Fruit fly (Drosophila melanogaster): ENCODE measurements around the gene Ifrd1.

DNA sequence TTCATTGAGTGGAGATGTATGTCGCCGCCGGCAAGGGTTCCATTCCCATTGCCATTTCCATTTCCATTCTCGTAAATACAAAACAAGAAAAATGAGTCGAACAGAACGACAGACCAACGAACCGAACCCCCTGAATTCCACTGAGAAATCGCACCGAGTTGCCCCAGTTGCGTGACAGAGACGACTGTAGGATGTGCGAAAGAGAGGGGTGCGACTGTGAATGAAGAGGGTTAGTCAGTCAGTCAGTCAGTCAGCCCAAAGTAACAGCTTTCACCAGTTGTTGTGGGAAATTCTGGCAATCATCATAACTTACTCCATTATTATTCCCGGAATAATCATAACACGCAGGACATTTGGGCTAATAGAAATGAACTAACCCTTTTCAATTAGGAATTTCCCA lies 24.0 kb upstream of the Ifrd1 start:
- TF ChIP-seq EcR (GFP tag; optimal IDR thresholded peaks at IDR 0.05): no peak
- TF ChIP-seq Dll (optimal IDR thresholded peaks at IDR 0.05): no peak
- TF ChIP-seq pan (optimal IDR thresholded peaks at IDR 0.05): no peak
